Fruit fly (Drosophila melanogaster) whole organism, embryonic: ENCODE results near the gene CG5050.
A peak's percentile ranks its signal among the peaks of the same experiment; 100 is the strongest.

ENCODE experiments used
- ATbp ChIP-seq: fragments of 200-800 bp; sonication (Bioruptor generic); optimal IDR thresholded peaks from 2 replicates; lab custom pipeline; 2017; ENCODE audit warnings: missing biosample characterization, mild to moderate bottlenecking, missing genetic modification characterization, missing genetic modification reagents
- Atf-2 ChIP-seq: fragments of 200-800 bp; sonication (Bioruptor generic); optimal IDR thresholded peaks from 2 replicates; lab custom pipeline; 2016; ENCODE audit warnings: missing biosample characterization, missing genetic modification characterization
- B-H2 ChIP-seq: fragments of 200-800 bp; sonication (Bioruptor generic); optimal IDR thresholded peaks from 2 replicates; lab custom pipeline; 2018; ENCODE audit warnings: missing biosample characterization, mild to moderate bottlenecking, missing genetic modification characterization
- CG11093 ChIP-seq: fragments of 200-800 bp; sonication (Bioruptor generic); IDR thresholded peaks from 3 replicates; pipeline ENCODE4 v1.3.6; 2022; ENCODE audit warnings: missing biosample characterization, missing genetic modification characterization
- CG11560 ChIP-seq: fragments of 200-800 bp; sonication (Bioruptor generic); IDR thresholded peaks from 3 replicates; pipeline ENCODE4 v1.3.6; 2022; ENCODE audit warnings: missing biosample characterization, missing genetic modification characterization
- CG12219 ChIP-seq: fragments of 200-800 bp; sonication (Bioruptor generic); optimal IDR thresholded peaks from 3 replicates; lab custom pipeline; 2018; ENCODE audit warnings: missing biosample characterization, mild to moderate bottlenecking, missing genetic modification characterization
- CG1233 ChIP-seq: fragments of 200-800 bp; sonication (Bioruptor generic); optimal IDR thresholded peaks from 4 replicates; lab custom pipeline; 2018; ENCODE audit warnings: missing biosample characterization, mild to moderate bottlenecking, missing genetic modification characterization
- CG12942 ChIP-seq: fragments of 200-800 bp; sonication (Bioruptor generic); optimal IDR thresholded peaks from 3 replicates; lab custom pipeline; 2016; ENCODE audit warnings: missing biosample characterization, missing genetic modification characterization
- CG13123 ChIP-seq: fragments of 200-800 bp; sonication (Bioruptor generic); optimal IDR thresholded peaks from 2 replicates; lab custom pipeline; 2016; ENCODE audit warnings: missing biosample characterization, missing genetic modification characterization
- CG13287 ChIP-seq: fragments of 200-800 bp; sonication (Bioruptor generic); IDR thresholded peaks from 2 replicates; pipeline ENCODE4 v1.3.6; 2022; ENCODE audit warnings: missing biosample characterization, missing genetic modification characterization; ENCODE audit not compliant: partially characterized antibody
- CG14965 ChIP-seq: fragments of 200-800 bp; sonication (Bioruptor generic); optimal IDR thresholded peaks from 2 replicates; lab custom pipeline; 2016; ENCODE audit warnings: missing biosample characterization, missing genetic modification characterization, borderline replicate concordance
- CG16863 ChIP-seq: fragments of 200-800 bp; sonication (Bioruptor generic); optimal IDR thresholded peaks from 3 replicates; lab custom pipeline; 2016; ENCODE audit warnings: missing biosample characterization, missing genetic modification characterization
- CG18476 ChIP-seq: fragments of 200-800 bp; sonication (Bioruptor generic); optimal IDR thresholded peaks from 2 replicates; lab custom pipeline; 2016; ENCODE audit warnings: missing biosample characterization, mild to moderate bottlenecking, missing genetic modification characterization
- CG18619 ChIP-seq: fragments of 200-800 bp; sonication (Bioruptor generic); optimal IDR thresholded peaks from 3 replicates; lab custom pipeline; 2017; ENCODE audit warnings: missing biosample characterization, mild to moderate bottlenecking, missing genetic modification characterization
- CG2120 ChIP-seq: fragments of 200-800 bp; sonication (Bioruptor generic); optimal IDR thresholded peaks from 3 replicates; lab custom pipeline; 2016; ENCODE audit warnings: missing biosample characterization, missing genetic modification characterization
- CG2199 ChIP-seq: fragments of 200-800 bp; sonication (Bioruptor generic); IDR thresholded peaks from 3 replicates; pipeline ENCODE4 v1.3.6; 2022; ENCODE audit warnings: missing biosample characterization, missing genetic modification characterization
- CG3281 ChIP-seq: fragments of 200-800 bp; sonication (Bioruptor generic); optimal IDR thresholded peaks from 3 replicates; lab custom pipeline; 2017; ENCODE audit warnings: missing biosample characterization, mild to moderate bottlenecking, missing genetic modification characterization
- CG34376 ChIP-seq: fragments of 200-800 bp; sonication (Bioruptor generic); optimal IDR thresholded peaks from 2 replicates; lab custom pipeline; 2018; ENCODE audit warnings: missing biosample characterization, mild to moderate bottlenecking, missing genetic modification characterization
- CG3995 ChIP-seq: fragments of 200-800 bp; sonication (Bioruptor generic); optimal IDR thresholded peaks from 3 replicates; lab custom pipeline; 2016; ENCODE audit warnings: missing biosample characterization, missing genetic modification characterization
- CG8478 ChIP-seq: fragments of >200 bp; optimal IDR thresholded peaks from 2 replicates; lab custom pipeline; 2018
- Dek ChIP-seq: fragments of 200-800 bp; sonication (Bioruptor generic); optimal IDR thresholded peaks from 3 replicates; lab custom pipeline; 2019; ENCODE audit warnings: missing biosample characterization, mild to moderate bottlenecking, missing genetic modification characterization, moderate library complexity
- Dll ChIP-seq: fragments of 200-800 bp; sonication (Bioruptor generic); IDR thresholded peaks from 4 replicates; pipeline ENCODE4 v1.3.6; 2022; ENCODE audit warnings: missing biosample characterization, missing genetic modification characterization; ENCODE audit not compliant: partially characterized antibody
- Ets97D ChIP-seq: fragments of 200-800 bp; sonication (Bioruptor generic); optimal IDR thresholded peaks from 3 replicates; lab custom pipeline; 2016; ENCODE audit warnings: missing biosample characterization, missing genetic modification characterization
- Lpt ChIP-seq: fragments of >200 bp; optimal IDR thresholded peaks from 2 replicates; lab custom pipeline; 2018; ENCODE audit warnings: missing biosample characterization, missing genetic modification characterization
- Opbp ChIP-seq: fragments of 200-800 bp; sonication (Bioruptor generic); IDR thresholded peaks from 3 replicates; pipeline ENCODE4 v1.3.6; 2022; ENCODE audit warnings: missing biosample characterization, missing genetic modification characterization; ENCODE audit not compliant: partially characterized antibody
- Optix ChIP-seq: fragments of 200-800 bp; sonication (Bioruptor generic); IDR thresholded peaks from 3 replicates; pipeline ENCODE4 v1.3.6; 2022; ENCODE audit warnings: missing biosample characterization, missing genetic modification characterization
- Spps ChIP-seq: fragments of 200-800 bp; sonication (Bioruptor generic); optimal IDR thresholded peaks from 2 replicates; lab custom pipeline; 2018; ENCODE audit warnings: missing biosample characterization, mild to moderate bottlenecking, missing genetic modification characterization
- Tbp ChIP-seq: fragments of >200 bp; optimal IDR thresholded peaks from 2 replicates; lab custom pipeline; 2018; ENCODE audit warnings: missing biosample characterization, missing genetic modification characterization
- ac ChIP-seq: fragments of 200-800 bp; sonication (Bioruptor generic); optimal IDR thresholded peaks from 3 replicates; lab custom pipeline; 2017; ENCODE audit warnings: missing biosample characterization, mild to moderate bottlenecking, missing genetic modification characterization
- ato ChIP-seq: fragments of 200-800 bp; sonication (Bioruptor generic); IDR thresholded peaks from 2 replicates; pipeline ENCODE4 v1.3.6; 2022; ENCODE audit warnings: missing biosample characterization, missing genetic modification characterization; ENCODE audit not compliant: partially characterized antibody
- bowl ChIP-seq: fragments of 200-800 bp; sonication (Bioruptor generic); IDR thresholded peaks from 2 replicates; pipeline ENCODE4 v1.3.6; 2022; ENCODE audit warnings: missing biosample characterization, missing genetic modification characterization
- cato ChIP-seq: fragments of 200-800 bp; sonication (Bioruptor generic); optimal IDR thresholded peaks from 2 replicates; lab custom pipeline; 2016; ENCODE audit warnings: missing biosample characterization, missing genetic modification characterization, borderline replicate concordance
- caup ChIP-seq: fragments of 200-800 bp; sonication (Bioruptor generic); optimal IDR thresholded peaks from 3 replicates; lab custom pipeline; 2017; ENCODE audit warnings: missing biosample characterization, mild to moderate bottlenecking, missing genetic modification characterization, moderate library complexity; ENCODE audit not compliant: severe bottlenecking
- cg ChIP-seq: fragments of 200-800 bp; sonication (Bioruptor generic); optimal IDR thresholded peaks from 3 replicates; lab custom pipeline; 2019; ENCODE audit warnings: missing biosample characterization, mild to moderate bottlenecking, missing genetic modification characterization, moderate library complexity
- chif ChIP-seq, 2 experiments: fragments of 200-800 bp; sonication (Bioruptor generic); optimal IDR thresholded peaks; 3 replicates each; lab custom pipeline; 2016; ENCODE audit warnings: missing biosample characterization in 2 of 2, missing genetic modification characterization in 2 of 2
- chm ChIP-seq: fragments of 200-800 bp; sonication (Bioruptor generic); IDR thresholded peaks from 2 replicates; pipeline ENCODE4 v1.3.6; 2022; ENCODE audit warnings: missing biosample characterization, missing genetic modification characterization
- da ChIP-seq: fragments of 200-800 bp; sonication (Bioruptor generic); optimal IDR thresholded peaks from 2 replicates; lab custom pipeline; 2016; ENCODE audit warnings: missing biosample characterization, missing genetic modification characterization
- disco-r ChIP-seq: fragments of 200-800 bp; sonication (Bioruptor generic); optimal IDR thresholded peaks from 2 replicates; lab custom pipeline; 2016; ENCODE audit warnings: missing biosample characterization, missing genetic modification characterization
- ewg ChIP-seq: fragments of 200-800 bp; sonication (Bioruptor generic); optimal IDR thresholded peaks from 3 replicates; lab custom pipeline; 2017; ENCODE audit warnings: mild to moderate bottlenecking, missing biosample characterization, missing genetic modification reagents, missing genetic modification characterization
- gro ChIP-seq: fragments of 200-800 bp; sonication (Bioruptor generic); optimal IDR thresholded peaks from 2 replicates; lab custom pipeline; 2016; ENCODE audit warnings: missing biosample characterization, missing genetic modification characterization
- ind ChIP-seq: fragments of 200-800 bp; sonication (Bioruptor generic); optimal IDR thresholded peaks from 3 replicates; lab custom pipeline; 2016; ENCODE audit warnings: missing biosample characterization, missing genetic modification characterization
- jing ChIP-seq: fragments of 200-800 bp; sonication (Bioruptor generic); optimal IDR thresholded peaks from 2 replicates; lab custom pipeline; 2018; ENCODE audit warnings: missing biosample characterization, mild to moderate bottlenecking, missing genetic modification characterization
- kay ChIP-seq: fragments of 200-800 bp; sonication (Bioruptor generic); optimal IDR thresholded peaks from 2 replicates; lab custom pipeline; 2016; ENCODE audit warnings: missing biosample characterization, missing genetic modification characterization
- nerfin-1 ChIP-seq: fragments of 200-800 bp; sonication (Bioruptor generic); optimal IDR thresholded peaks from 3 replicates; lab custom pipeline; 2019; ENCODE audit warnings: missing biosample characterization, mild to moderate bottlenecking, missing genetic modification characterization, moderate library complexity
- sna ChIP-seq: fragments of 200-800 bp; sonication (Bioruptor generic); IDR thresholded peaks from 2 replicates; pipeline ENCODE4 v1.3.6; 2022; ENCODE audit warnings: missing biosample characterization, missing genetic modification characterization; ENCODE audit not compliant: partially characterized antibody
- tin ChIP-seq: fragments of 200-800 bp; sonication (Bioruptor generic); optimal IDR thresholded peaks from 3 replicates; lab custom pipeline; 2016; ENCODE audit warnings: missing biosample characterization, missing genetic modification characterization
- trh ChIP-seq: fragments of 200-800 bp; sonication (Bioruptor generic); optimal IDR thresholded peaks from 2 replicates; lab custom pipeline; 2016; ENCODE audit warnings: missing biosample characterization, missing genetic modification characterization
- unpg ChIP-seq: fragments of 200-800 bp; sonication (Bioruptor generic); optimal IDR thresholded peaks from 3 replicates; lab custom pipeline; 2018; ENCODE audit warnings: missing biosample characterization, mild to moderate bottlenecking, missing genetic modification characterization, moderate library complexity
- wek ChIP-seq: fragments of 200-800 bp; sonication (Bioruptor generic); optimal IDR thresholded peaks from 3 replicates; lab custom pipeline; 2018; ENCODE audit warnings: missing biosample characterization, mild to moderate bottlenecking, missing genetic modification characterization, moderate library complexity

Gene CG5050

dm6 chr2L:17433030-17433912 lies 19.5 kb upstream of the CG5050 start, which contains the start of the genes Dif and CG5043 (continued):
- no peak for TF ChIP-seq CG3281 (GFP tag; lab: Kevin White, UChicago)
- no peak for TF ChIP-seq wek (GFP tag; lab: Kevin White, UChicago)
- no peak for TF ChIP-seq da
- TF ChIP-seq Dll: no peak
- no peak for TF ChIP-seq CG34376 (GFP tag; lab: Kevin White, UChicago)
- TF ChIP-seq CG3995 (GFP tag; lab: Kevin White, UChicago): no peak
- TF ChIP-seq CG11093 (GFP tag; lab: Robert Waterston, UW): no peak
- TF ChIP-seq ATbp (GFP tag; lab: Kevin White, UChicago): no peak
- no peak for TF ChIP-seq gro (GFP tag; lab: Kevin White, UChicago)
- TF ChIP-seq caup (GFP tag; lab: Kevin White, UChicago): peak; percentile 29
- TF ChIP-seq CG18619 (GFP tag; lab: Kevin White, UChicago): no peak
- TF ChIP-seq ewg (GFP tag; lab: Kevin White, UChicago): peak; percentile 60
- no peak for TF ChIP-seq unpg (GFP tag; lab: Kevin White, UChicago)
- TF ChIP-seq kay (GFP tag; lab: Kevin White, UChicago): no peak
- no peak for TF ChIP-seq sna (GFP tag; lab: Robert Waterston, UW)
- no peak for TF ChIP-seq trh (GFP tag; lab: Kevin White, UChicago)
- TF ChIP-seq CG14965: no peak
- no peak for TF ChIP-seq CG11560
- no peak for TF ChIP-seq ind
- no peak for TF ChIP-seq tin (GFP tag; lab: Kevin White, UChicago)
- TF ChIP-seq CG16863: no peak
- no peak for TF ChIP-seq B-H2 (GFP tag; lab: Kevin White, UChicago)
- no peak for TF ChIP-seq CG12219
- TF ChIP-seq nerfin-1 (tag; lab: Kevin White, UChicago): no peak
- peak; percentile 31 for TF ChIP-seq CG13287 (GFP tag; lab: Robert Waterston, UW)
- TF ChIP-seq jing (GFP tag; lab: Kevin White, UChicago): no peak
- TF ChIP-seq disco-r (GFP tag; lab: Kevin White, UChicago): no peak
- TF ChIP-seq Optix (GFP tag; lab: Robert Waterston, UW): no peak
- TF ChIP-seq Opbp (GFP tag; lab: Robert Waterston, UW): 0 out of 3 replicates have a peak, but pooled peaks have one; percentile 18
- TF ChIP-seq CG1233 (GFP tag; lab: Kevin White, UChicago): peak; percentile 7
- TF ChIP-seq Atf-2: no peak
- TF ChIP-seq CG18476: no peak
- TF ChIP-seq CG2199: no peak
- no peak for TF ChIP-seq Dek (tag; lab: Kevin White, UChicago)
- no peak for TF ChIP-seq Spps (tag; lab: Kevin White, UChicago)
- no peak for TF ChIP-seq ato (GFP tag; lab: Robert Waterston, UW)
- no peak for TF ChIP-seq CG13123 (GFP tag; lab: Kevin White, UChicago)
- TF ChIP-seq CG2120: no peak
- TF ChIP-seq CG8478 (lab: Kevin White, UChicago): no peak
- no peak; the same call in 1 of the 2 replicates for TF ChIP-seq chm (GFP tag; lab: Robert Waterston, UW)
- no peak for TF ChIP-seq CG12942 (GFP tag; lab: Kevin White, UChicago)
- TF ChIP-seq Ets97D (GFP tag; lab: Kevin White, UChicago): peak; percentile 61
- TF ChIP-seq cato (GFP tag; lab: Kevin White, UChicago): no peak
- TF ChIP-seq Tbp (GFP tag; lab: Kevin White, UChicago): no peak
- TF ChIP-seq ac (GFP tag; lab: Kevin White, UChicago): no peak
- TF ChIP-seq Lpt (GFP tag; lab: Kevin White, UChicago): no peak
- TF ChIP-seq chif (GFP tag; optimal IDR thresholded peaks at IDR 0.05; lab: Kevin White, UChicago): no peak
- no peak; the same call in 1 of the 2 replicates for TF ChIP-seq bowl
- no peak for TF ChIP-seq cg
